Fruit fly (Drosophila melanogaster) whole organism, pupa: Measurements from ENCODE around the gene Sec24CD.

Experiments used
- CG10348 ChIP-seq: fragments of 200-800 bp; sonication (Bioruptor generic); IDR thresholded peaks from 2 replicates; pipeline ENCODE4 v1.3.6; 2022; ENCODE audit warnings: missing biosample characterization, missing genetic modification characterization
- CG12605 ChIP-seq: fragments of 200-800 bp; sonication (Bioruptor generic); IDR thresholded peaks from 2 replicates; pipeline ENCODE4 v1.3.6; 2022; ENCODE audit warnings: missing biosample characterization, missing genetic modification characterization
- CG13204 ChIP-seq: fragments of 200-800 bp; sonication (Bioruptor generic); optimal IDR thresholded peaks from 2 replicates; lab custom pipeline; 2018; ENCODE audit warnings: missing biosample characterization, mild to moderate bottlenecking, missing genetic modification characterization, moderate library complexity
- CG14655 ChIP-seq: fragments of 200-800 bp; sonication (Bioruptor generic); optimal IDR thresholded peaks from 3 replicates; lab custom pipeline; 2017; ENCODE audit warnings: mild to moderate bottlenecking, missing biosample characterization, missing genetic modification reagents, missing genetic modification characterization
- CG15710 ChIP-seq: fragments of 200-800 bp; sonication (Bioruptor generic); optimal IDR thresholded peaks from 2 replicates; lab custom pipeline; 2018; ENCODE audit warnings: missing biosample characterization, mild to moderate bottlenecking, missing genetic modification characterization, moderate library complexity
- CG17806 ChIP-seq: fragments of 200-800 bp; sonication (Bioruptor generic); optimal IDR thresholded peaks from 2 replicates; lab custom pipeline; 2018; ENCODE audit warnings: missing biosample characterization, mild to moderate bottlenecking, missing genetic modification characterization, moderate library complexity
- CG32121 ChIP-seq: fragments of 200-800 bp; sonication (Bioruptor generic); IDR thresholded peaks from 2 replicates; pipeline ENCODE4 v1.3.6; 2022; ENCODE audit warnings: missing biosample characterization, missing genetic modification characterization
- CG34367 ChIP-seq: fragments of 200-800 bp; sonication (Bioruptor generic); optimal IDR thresholded peaks from 2 replicates; lab custom pipeline; 2018; ENCODE audit warnings: missing biosample characterization, mild to moderate bottlenecking, missing genetic modification characterization
- CG4496 ChIP-seq: fragments of 200-800 bp; sonication (Bioruptor generic); IDR thresholded peaks from 3 replicates; pipeline ENCODE4 v1.3.6; 2022; ENCODE audit warnings: missing biosample characterization, missing genetic modification characterization
- CG8159 ChIP-seq: fragments of 200-800 bp; sonication (Bioruptor generic); optimal IDR thresholded peaks from 3 replicates; lab custom pipeline; 2018; ENCODE audit warnings: missing biosample characterization, mild to moderate bottlenecking, missing genetic modification characterization, moderate library complexity
- CG8301 ChIP-seq: fragments of 200-800 bp; sonication (Bioruptor generic); optimal IDR thresholded peaks from 2 replicates; lab custom pipeline; 2018; ENCODE audit warnings: missing biosample characterization, mild to moderate bottlenecking, missing genetic modification characterization
- CG9948 ChIP-seq: fragments of 200-800 bp; sonication (Bioruptor generic); optimal IDR thresholded peaks from 2 replicates; lab custom pipeline; 2018; ENCODE audit warnings: missing biosample characterization, mild to moderate bottlenecking, missing genetic modification characterization, moderate library complexity
- D1 ChIP-seq: fragments of 200-800 bp; sonication (Bioruptor generic); optimal IDR thresholded peaks from 2 replicates; lab custom pipeline; 2018; ENCODE audit warnings: missing biosample characterization, mild to moderate bottlenecking, missing genetic modification characterization, moderate library complexity
- EcR ChIP-seq: fragments of 200-800 bp; sonication (Bioruptor generic); optimal IDR thresholded peaks from 3 replicates; lab custom pipeline; 2019; ENCODE audit warnings: missing biosample characterization, missing genetic modification characterization, mild to moderate bottlenecking, moderate library complexity, missing genetic modification reagents
- Ets98B ChIP-seq: fragments of 200-800 bp; sonication (Bioruptor generic); IDR thresholded peaks from 2 replicates; pipeline ENCODE4 v1.3.6; 2022; ENCODE audit warnings: missing biosample characterization, missing genetic modification characterization
- Pif1A ChIP-seq: fragments of 200-800 bp; sonication (Bioruptor generic); optimal IDR thresholded peaks from 3 replicates; lab custom pipeline; 2016; ENCODE audit warnings: missing biosample characterization, missing genetic modification characterization
- Pif1B ChIP-seq: fragments of 200-800 bp; sonication (Bioruptor generic); optimal IDR thresholded peaks from 3 replicates; lab custom pipeline; 2016; ENCODE audit warnings: missing biosample characterization, missing genetic modification characterization
- Snoo ChIP-seq: fragments of 200-800 bp; sonication (Bioruptor generic); optimal IDR thresholded peaks from 3 replicates; lab custom pipeline; 2017; ENCODE audit warnings: missing biosample characterization, mild to moderate bottlenecking, missing genetic modification characterization, inconsistent platforms
- fd96Ca ChIP-seq: fragments of 200-800 bp; sonication (Bioruptor generic); IDR thresholded peaks from 3 replicates; pipeline ENCODE4 v1.3.6; 2022; ENCODE audit warnings: missing biosample characterization, missing genetic modification characterization
- gl ChIP-seq: fragments of 200-800 bp; sonication (Bioruptor generic); optimal IDR thresholded peaks from 2 replicates; lab custom pipeline; 2018; ENCODE audit warnings: missing biosample characterization, mild to moderate bottlenecking, missing genetic modification characterization
- rn ChIP-seq: fragments of 200-800 bp; sonication (Bioruptor generic); IDR thresholded peaks from 2 replicates; pipeline ENCODE4 v1.3.6; 2022; ENCODE audit warnings: missing biosample characterization, missing genetic modification characterization

Gene Sec24CD

DNA sequence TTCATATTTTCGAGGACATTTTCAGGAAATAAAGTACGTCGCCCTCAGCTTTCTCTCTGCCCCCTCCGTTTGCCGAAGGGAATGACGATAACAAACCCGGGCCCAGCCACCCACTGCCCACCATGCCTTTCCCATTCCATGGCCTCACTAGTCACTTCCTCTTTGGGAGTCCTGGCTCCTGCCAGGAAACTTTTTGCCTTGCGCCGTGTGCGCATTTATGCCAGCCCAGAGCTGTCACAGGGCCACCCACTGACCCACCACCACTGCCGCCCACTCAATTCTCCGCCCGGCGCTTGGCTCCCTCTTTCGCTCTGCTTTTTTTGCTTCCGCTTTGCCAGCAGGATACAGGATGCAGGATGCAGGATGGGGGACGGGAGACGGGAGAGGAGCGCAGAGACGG lies 49.2 kb downstream of the Sec24CD start:
- no peak for TF ChIP-seq CG13204 (GFP tag; lab: Kevin White, UChicago)
- TF ChIP-seq gl (tag; lab: Kevin White, UChicago) = no peak
- TF ChIP-seq Snoo = no peak
- no peak for TF ChIP-seq Pif1B (GFP tag; lab: Kevin White, UChicago)
- no peak for TF ChIP-seq fd96Ca (GFP tag; lab: Robert Waterston, UW)
- TF ChIP-seq Pif1A (GFP tag; lab: Kevin White, UChicago) = no peak
- no peak for TF ChIP-seq CG14655 (GFP tag; lab: Kevin White, UChicago)
- no peak for TF ChIP-seq CG8159 (tag; lab: Kevin White, UChicago)
- TF ChIP-seq D1 = no peak
- TF ChIP-seq EcR = no peak
- no peak for TF ChIP-seq CG12605 (GFP tag; lab: Robert Waterston, UW)
- no peak for TF ChIP-seq CG9948 (tag; lab: Kevin White, UChicago)
- no peak for TF ChIP-seq CG17806 (tag; lab: Kevin White, UChicago)
- no peak for TF ChIP-seq CG10348 (GFP tag; lab: Robert Waterston, UW)
- TF ChIP-seq CG32121 = no peak
- no peak for TF ChIP-seq rn
- no peak for TF ChIP-seq CG4496 (GFP tag; lab: Robert Waterston, UW)
- no peak for TF ChIP-seq CG8301 (tag; lab: Kevin White, UChicago)

DNA sequence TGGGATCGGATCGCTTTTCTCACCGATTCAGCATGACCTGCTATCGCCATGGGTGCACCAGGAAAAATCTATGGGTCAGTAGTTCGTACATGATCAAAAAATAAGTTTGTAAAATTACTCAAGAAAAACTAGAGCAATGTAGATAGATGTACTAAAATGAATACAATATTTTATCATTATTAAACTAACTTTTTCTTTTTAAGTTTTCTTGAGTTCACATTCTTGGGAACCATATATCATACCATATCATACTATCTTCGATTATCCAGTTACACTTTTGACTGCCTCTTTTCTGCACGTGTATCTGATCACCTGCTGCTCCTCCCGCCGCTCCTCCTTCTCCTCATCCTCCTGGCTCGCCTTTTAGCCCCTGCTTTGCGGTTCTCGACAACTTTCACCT lies 51.3 kb downstream of the Sec24CD start:
- TF ChIP-seq Snoo (peak; percentile 23), D1 (no peak), CG8301 (tag; lab: Kevin White, UChicago) (peak; percentile 84), Ets98B (GFP tag; lab: Robert Waterston, UW) (peak; percentile 11; the same call in 1 of the 2 replicates), fd96Ca (GFP tag; lab: Robert Waterston, UW) (no peak), CG14655 (GFP tag; lab: Kevin White, UChicago) (peak; percentile 70), Pif1B (GFP tag; lab: Kevin White, UChicago) (peak; percentile 1)

DNA sequence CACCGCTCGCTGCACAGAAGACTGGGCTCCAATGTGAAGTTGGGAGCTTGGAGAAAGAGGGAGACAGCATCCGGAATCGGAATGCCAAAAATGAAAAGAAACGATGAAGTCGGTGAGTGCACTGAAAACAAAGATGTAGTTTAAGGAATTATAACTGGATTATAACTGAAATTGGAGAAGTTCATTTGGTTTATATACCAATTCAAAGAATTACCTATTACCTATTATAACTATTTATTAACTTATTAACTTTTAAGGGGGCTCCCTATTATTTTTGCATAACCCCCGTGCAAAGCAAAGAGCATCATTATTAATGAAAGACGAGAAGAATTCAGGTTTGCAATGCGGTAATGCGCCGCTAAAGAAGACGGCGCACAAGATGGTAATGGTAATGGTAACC lies 52.0 kb downstream of the Sec24CD start:
- TF ChIP-seq CG15710 (tag; lab: Kevin White, UChicago) (no peak), fd96Ca (GFP tag; lab: Robert Waterston, UW) (no peak), CG14655 (GFP tag; lab: Kevin White, UChicago) (peak; percentile 54), EcR (no peak), CG13204 (GFP tag; lab: Kevin White, UChicago) (no peak), CG4496 (GFP tag; lab: Robert Waterston, UW) (peak; percentile 56; the same call in 1 of the 3 replicates), Pif1A (GFP tag; lab: Kevin White, UChicago) (peak; percentile 55), CG8159 (tag; lab: Kevin White, UChicago) (peak; percentile 48), Ets98B (GFP tag; lab: Robert Waterston, UW) (peak; percentile 37; the same call in 1 of the 2 replicates), CG32121 (peak; percentile 25; the same call in 1 of the 2 replicates), gl (tag; lab: Kevin White, UChicago) (no peak), rn (peak; percentile 47), CG12605 (GFP tag; lab: Robert Waterston, UW) (peak; percentile 11; the same call in 1 of the 2 replicates), CG10348 (GFP tag; lab: Robert Waterston, UW) (no peak), CG17806 (tag; lab: Kevin White, UChicago) (peak; percentile 29), CG34367 (peak; percentile 1), CG9948 (tag; lab: Kevin White, UChicago) (peak; percentile 21), Snoo (peak; percentile 22), Pif1B (GFP tag; lab: Kevin White, UChicago) (peak; percentile 62), D1 (no peak), CG8301 (tag; lab: Kevin White, UChicago) (peak; percentile 75)

DNA sequence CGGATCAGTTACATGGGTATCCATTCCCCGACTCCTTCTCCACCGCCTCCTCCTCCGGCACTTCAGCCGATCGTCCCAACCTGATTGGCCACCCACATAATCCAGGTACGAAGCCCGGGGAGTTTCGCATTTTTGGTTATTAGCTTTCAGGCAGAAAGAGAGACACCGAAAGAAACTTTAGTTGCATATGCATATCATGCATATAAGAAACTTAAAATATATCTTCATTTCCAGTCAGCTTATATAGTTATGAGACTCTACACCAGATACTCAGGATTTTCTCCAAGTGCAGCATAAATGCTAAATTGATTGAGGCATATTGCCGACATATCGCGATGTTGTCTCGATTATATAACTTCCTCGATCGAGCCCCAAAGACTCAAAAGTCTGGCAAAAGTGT lies 52.5 kb downstream of the Sec24CD start:
- TF ChIP-seq CG8301 (tag; lab: Kevin White, UChicago) = peak; percentile 21
- TF ChIP-seq CG15710 (tag; lab: Kevin White, UChicago) = no peak
- TF ChIP-seq CG9948 (tag; lab: Kevin White, UChicago) = no peak
- TF ChIP-seq Pif1A (GFP tag; lab: Kevin White, UChicago) = no peak
- TF ChIP-seq CG10348 (GFP tag; lab: Robert Waterston, UW) = no peak
- no peak for TF ChIP-seq D1
- no peak for TF ChIP-seq CG13204 (GFP tag; lab: Kevin White, UChicago)
- no peak for TF ChIP-seq CG14655 (GFP tag; lab: Kevin White, UChicago)
- 0 out of 2 replicates have a peak, but pooled peaks have one; percentile 25 for TF ChIP-seq CG32121
- TF ChIP-seq CG8159 (tag; lab: Kevin White, UChicago) = no peak
- TF ChIP-seq CG34367 = no peak
- peak; percentile 67; the same call in 2 of the 3 replicates for TF ChIP-seq CG4496 (GFP tag; lab: Robert Waterston, UW)
- TF ChIP-seq rn = no peak
- no peak for TF ChIP-seq gl (tag; lab: Kevin White, UChicago)
- no peak for TF ChIP-seq Pif1B (GFP tag; lab: Kevin White, UChicago)
- no peak for TF ChIP-seq CG17806 (tag; lab: Kevin White, UChicago)
- TF ChIP-seq EcR = no peak
- TF ChIP-seq fd96Ca (GFP tag; lab: Robert Waterston, UW) = peak; percentile 31; the same call in 1 of the 3 replicates
- TF ChIP-seq Ets98B (GFP tag; lab: Robert Waterston, UW) = peak; percentile 72
- TF ChIP-seq CG12605 (GFP tag; lab: Robert Waterston, UW) = peak; percentile 28; the same call in 1 of the 2 replicates
- TF ChIP-seq Snoo = no peak

DNA sequence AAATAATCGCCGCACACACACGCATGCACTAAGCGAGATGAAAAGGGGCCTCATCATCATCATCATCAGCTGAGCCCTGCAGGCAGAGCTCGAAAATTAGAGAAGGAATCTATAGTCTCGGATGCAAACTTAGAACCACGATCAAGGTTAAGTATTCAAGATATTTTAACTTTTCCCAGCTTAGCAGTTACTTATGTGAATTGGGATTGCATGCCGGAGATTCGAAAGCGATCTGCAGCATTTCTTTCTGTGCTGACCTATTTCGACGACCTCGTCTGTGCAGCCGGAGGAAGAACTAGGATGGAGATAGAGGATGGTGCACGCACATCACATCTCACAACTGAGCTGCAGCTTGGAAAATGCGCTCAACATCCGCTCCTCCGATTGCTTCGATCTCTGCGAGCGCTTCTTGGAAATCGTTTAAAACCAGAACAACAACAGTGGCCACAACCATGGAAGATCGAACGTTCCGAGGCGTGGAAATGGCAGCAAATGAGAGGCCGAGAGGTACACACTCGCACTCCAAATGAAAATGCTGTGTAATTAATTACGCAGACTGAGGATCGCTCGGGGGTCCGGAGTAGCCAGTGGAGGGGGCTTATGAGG lies 53.8 kb downstream of the Sec24CD start:
- TF ChIP-seq CG10348 (GFP tag; lab: Robert Waterston, UW) = no peak
- peak; percentile 78 for TF ChIP-seq CG12605 (GFP tag; lab: Robert Waterston, UW)
- peak; percentile 65 for TF ChIP-seq CG13204 (GFP tag; lab: Kevin White, UChicago)
- TF ChIP-seq CG15710 (tag; lab: Kevin White, UChicago) = peak; percentile 80
- TF ChIP-seq CG32121 = no peak
- no peak for TF ChIP-seq EcR
- TF ChIP-seq gl (tag; lab: Kevin White, UChicago) = peak; percentile 83
- peak; percentile 87 for TF ChIP-seq CG17806 (tag; lab: Kevin White, UChicago)
- TF ChIP-seq CG8159 (tag; lab: Kevin White, UChicago) = peak; percentile 80
- no peak for TF ChIP-seq Snoo
- peak; percentile 87 for TF ChIP-seq CG4496 (GFP tag; lab: Robert Waterston, UW)
- TF ChIP-seq rn = 0 out of 2 replicates have a peak, but pooled peaks have one; percentile 7
- no peak for TF ChIP-seq D1
- TF ChIP-seq CG9948 (tag; lab: Kevin White, UChicago) = peak; percentile 88
- peak; percentile 61 for TF ChIP-seq Ets98B (GFP tag; lab: Robert Waterston, UW)
- peak; percentile 81 for TF ChIP-seq fd96Ca (GFP tag; lab: Robert Waterston, UW)
- TF ChIP-seq Pif1B (GFP tag; lab: Kevin White, UChicago) = peak; percentile 79
- peak; percentile 86 for TF ChIP-seq CG34367
- peak; percentile 87 for TF ChIP-seq CG14655 (GFP tag; lab: Kevin White, UChicago)
- TF ChIP-seq Pif1A (GFP tag; lab: Kevin White, UChicago) = peak; percentile 68
- TF ChIP-seq CG8301 (tag; lab: Kevin White, UChicago) = peak; percentile 75
